Fruit fly (Drosophila melanogaster): ENCODE measurements around the gene CG42399.

dm6 chr2L:122167-123006 is 30.7 kb downstream of the CG42399 start:
- no peak for TF ChIP-seq Eip93F (GFP tag; optimal IDR thresholded peaks at IDR 0.05)
- TF ChIP-seq CG8119 (GFP tag; IDR thresholded peaks at IDR 0.05), result no peak
- TF ChIP-seq CG6808 (GFP tag; optimal IDR thresholded peaks at IDR 0.05), result no peak
- no peak for TF ChIP-seq CG10631 (GFP tag; optimal IDR thresholded peaks at IDR 0.05)
- TF ChIP-seq dac (GFP tag; optimal IDR thresholded peaks at IDR 0.05), result no peak
- no peak for TF ChIP-seq Smox (GFP tag; optimal IDR thresholded peaks at IDR 0.05)
- no peak for TF ChIP-seq CG4318 (GFP tag; optimal IDR thresholded peaks at IDR 0.05)
- no peak for TF ChIP-seq CG6854 (GFP tag; optimal IDR thresholded peaks at IDR 0.05)
- no peak for TF ChIP-seq vri (GFP tag; optimal IDR thresholded peaks at IDR 0.05)
- TF ChIP-seq CG6276 (GFP tag; optimal IDR thresholded peaks at IDR 0.05), result no peak
- no peak for TF ChIP-seq CG11902 (GFP tag; optimal IDR thresholded peaks at IDR 0.05)
